Worm (Caenorhabditis elegans): Measurements from ENCODE around the gene F56C9.3.
A peak's percentile ranks its signal among the peaks of the same experiment; 100 is the strongest.

ce11 chrIII:7273718-7274117 lies 37.4 kb upstream of the F56C9.3 start:
- no peak for TF ChIP-seq ztf-11 (tag; optimal IDR thresholded peaks at IDR 0.05)
- no peak for TF ChIP-seq egl-27 (tag; optimal IDR thresholded peaks at IDR 0.05)
- no peak for TF ChIP-seq lin-39 (tag; optimal IDR thresholded peaks at IDR 0.05)
- TF ChIP-seq elt-2 (tag; optimal IDR thresholded peaks at IDR 0.05), result no peak
- no peak for TF ChIP-seq unc-62 (GFP tag; optimal IDR thresholded peaks at IDR 0.05)
- TF ChIP-seq ceh-82 (tag; optimal IDR thresholded peaks at IDR 0.05), result no peak
- TF ChIP-seq nhr-28 (tag; optimal IDR thresholded peaks at IDR 0.05), result no peak
- TF ChIP-seq nhr-23 (tag; optimal IDR thresholded peaks at IDR 0.05), result peak; percentile 33
- TF ChIP-seq ztf-4 (tag; optimal IDR thresholded peaks at IDR 0.05), result no peak
- no peak for TF ChIP-seq ceh-16 (tag; optimal IDR thresholded peaks at IDR 0.05)
- TF ChIP-seq ama-1 (optimal IDR thresholded peaks at IDR 0.05), result no peak
